Worm (Caenorhabditis elegans): ENCODE results near the gene F53H4.2.
A peak's percentile ranks its signal among the peaks of the same experiment; 100 is the strongest.

Gene F53H4.2

ce11 chrX:15860556-15861008, 3.6 kb downstream of the F53H4.2 start, which contains the start of gene F53H4.6:
Gene F53H4.6 (minus strand): TSS chrX:15860606.
- TF ChIP-seq K02D7.2 (tag; optimal IDR thresholded peaks at IDR 0.05): no peak
- peak; percentile 23 for TF ChIP-seq ref-2 (tag; optimal IDR thresholded peaks at IDR 0.05)
- peak; percentile 11 for TF ChIP-seq unc-42 (tag; optimal IDR thresholded peaks at IDR 0.05)
- peak; percentile 4 for TF ChIP-seq pax-1 (tag; optimal IDR thresholded peaks at IDR 0.05)
- peak; percentile 24 for TF ChIP-seq ceh-31 (tag; optimal IDR thresholded peaks at IDR 0.05)
- TF ChIP-seq pag-3 (tag; optimal IDR thresholded peaks at IDR 0.05; ENCODE audit: borderline replicate concordance): no peak
- TF ChIP-seq nfya-1 (tag; optimal IDR thresholded peaks at IDR 0.05): peak; percentile 38

- TF ChIP-seq fax-1 (tag; optimal IDR thresholded peaks at IDR 0.05) (no peak), npax-4 (tag; optimal IDR thresholded peaks at IDR 0.05) (no peak), pax-1 (tag; optimal IDR thresholded peaks at IDR 0.05) (no peak), hlh-8 (tag; optimal IDR thresholded peaks at IDR 0.05) (no peak), ceh-22 (tag; optimal IDR thresholded peaks at IDR 0.05) (no peak), eyg-1 (tag; optimal IDR thresholded peaks at IDR 0.05) (no peak), ceh-18 (tag; optimal IDR thresholded peaks at IDR 0.05) (peak; percentile 23), ttx-3 (tag; optimal IDR thresholded peaks at IDR 0.05) (no peak), hlh-15 (tag; optimal IDR thresholded peaks at IDR 0.05) (no peak), gmeb-2 (tag; optimal IDR thresholded peaks at IDR 0.05) (no peak), dve-1 (tag; optimal IDR thresholded peaks at IDR 0.05) (no peak), tbx-2 (tag; optimal IDR thresholded peaks at IDR 0.05) (peak; percentile 32), T23F11.4 (GFP tag; optimal IDR thresholded peaks at IDR 0.05) (no peak), ceh-31 (tag; optimal IDR thresholded peaks at IDR 0.05) (peak; percentile 76), ets-4 (tag; optimal IDR thresholded peaks at IDR 0.05) (peak; percentile 36), pros-1 (tag; optimal IDR thresholded peaks at IDR 0.05) (no peak), hlh-30 (tag; optimal IDR thresholded peaks at IDR 0.05; ENCODE audit: insufficient read depth) (peak; percentile 67), rnt-1 (tag; optimal IDR thresholded peaks at IDR 0.05) (no peak), nfya-1 (tag; optimal IDR thresholded peaks at IDR 0.05) (peak; percentile 9), elt-2 (tag; optimal IDR thresholded peaks at IDR 0.05) (peak; percentile 7), ceh-14 (tag; optimal IDR thresholded peaks at IDR 0.05) (peak; percentile 15), hlh-13 (GFP tag; optimal IDR thresholded peaks at IDR 0.05) (no peak), pha-2 (tag; optimal IDR thresholded peaks at IDR 0.05) (no peak)
Measured at ce11 chrX:15865868-15866555, 9.1 kb downstream of the F53H4.2 start, which contains the start of the genes csb-1 and F53H4.4. Gene csb-1 (minus strand): TSS chrX:15865918. Gene F53H4.4 (plus strand): TSS chrX:15866387.

- TF ChIP-seq madf-2 (tag; optimal IDR thresholded peaks at IDR 0.05) (no peak), ceh-18 (tag; optimal IDR thresholded peaks at IDR 0.05) (no peak), hlh-6 (tag; optimal IDR thresholded peaks at IDR 0.05) (no peak), odd-2 (tag; optimal IDR thresholded peaks at IDR 0.05) (no peak), unc-42 (tag; optimal IDR thresholded peaks at IDR 0.05) (no peak), ceh-6 (GFP tag; optimal IDR thresholded peaks at IDR 0.05) (no peak), F13H6.1 (tag; optimal IDR thresholded peaks at IDR 0.05) (no peak), hlh-13 (GFP tag; optimal IDR thresholded peaks at IDR 0.05) (no peak), tbx-7 (tag; optimal IDR thresholded peaks at IDR 0.05) (no peak), dve-1 (tag; optimal IDR thresholded peaks at IDR 0.05) (no peak), ahr-1 (tag; optimal IDR thresholded peaks at IDR 0.05) (no peak), zip-5 (tag; optimal IDR thresholded peaks at IDR 0.05) (no peak), nhr-11 (tag; optimal IDR thresholded peaks at IDR 0.05) (no peak)
Measured at ce11 chrX:15869589-15869988, 12.6 kb downstream of the F53H4.2 start.

ce11 chrX:15876936-15877335, 20.0 kb downstream of the F53H4.2 start:
- TF ChIP-seq syd-9 (tag; optimal IDR thresholded peaks at IDR 0.05): no peak
- TF ChIP-seq ceh-6 (GFP tag; optimal IDR thresholded peaks at IDR 0.05): peak; percentile 29
- TF ChIP-seq pros-1 (tag; optimal IDR thresholded peaks at IDR 0.05): no peak
- TF ChIP-seq ceh-19 (GFP tag; optimal IDR thresholded peaks at IDR 0.05): peak; percentile 21
- TF ChIP-seq T23F11.4 (GFP tag; optimal IDR thresholded peaks at IDR 0.05): peak; percentile 10
- peak; percentile 29 for TF ChIP-seq che-1 (tag; optimal IDR thresholded peaks at IDR 0.05)
- TF ChIP-seq F13H6.1 (tag; optimal IDR thresholded peaks at IDR 0.05): no peak
- TF ChIP-seq unc-86 (tag; optimal IDR thresholded peaks at IDR 0.05): no peak
- no peak for TF ChIP-seq elt-2 (tag; optimal IDR thresholded peaks at IDR 0.05)
- no peak for TF ChIP-seq zip-5 (tag; optimal IDR thresholded peaks at IDR 0.05)
- TF ChIP-seq lim-6 (tag; optimal IDR thresholded peaks at IDR 0.05): no peak
- no peak for TF ChIP-seq ceh-22 (tag; optimal IDR thresholded peaks at IDR 0.05)
- TF ChIP-seq ztf-16 (tag; optimal IDR thresholded peaks at IDR 0.05): no peak
- no peak for TF ChIP-seq ceh-2 (tag; optimal IDR thresholded peaks at IDR 0.05)
- no peak for TF ChIP-seq pat-9 (tag; optimal IDR thresholded peaks at IDR 0.05)
- TF ChIP-seq ref-2 (tag; optimal IDR thresholded peaks at IDR 0.05): no peak
- no peak for TF ChIP-seq hlh-13 (GFP tag; optimal IDR thresholded peaks at IDR 0.05)
